Fruit fly (Drosophila melanogaster): ENCODE results near the gene Cyp4c3.
A peak's percentile ranks its signal among the peaks of the same experiment; 100 is the strongest.

Gene Cyp4c3

dm6 chr3R:30918872-30919271, 25.0 kb downstream of the Cyp4c3 start (continued):
- TF ChIP-seq CG18619 (GFP tag; optimal IDR thresholded peaks at IDR 0.05) (no peak), gcm2 (GFP tag; optimal IDR thresholded peaks at IDR 0.05) (no peak), sim (GFP tag; IDR thresholded peaks at IDR 0.05) (no peak), Bgb (GFP tag; IDR thresholded peaks at IDR 0.05; ENCODE audit: partially characterized antibody) (no peak), tin (GFP tag; optimal IDR thresholded peaks at IDR 0.05) (no peak), Atf3 (GFP tag; optimal IDR thresholded peaks at IDR 0.05) (no peak), Dfd (GFP tag; optimal IDR thresholded peaks at IDR 0.05) (no peak), yki (optimal IDR thresholded peaks at IDR 0.05) (no peak), CG14050 (GFP tag; IDR thresholded peaks at IDR 0.05) (no peak), CG10543 (GFP tag; optimal IDR thresholded peaks at IDR 0.05) (peak; percentile 10), so (GFP tag; IDR thresholded peaks at IDR 0.05) (no peak), Optix (GFP tag; IDR thresholded peaks at IDR 0.05) (no peak), Sry-δ (GFP tag; optimal IDR thresholded peaks at IDR 0.05) (no peak), gem (tag; optimal IDR thresholded peaks at IDR 0.05) (peak; percentile 30), NC2β (GFP tag; optimal IDR thresholded peaks at IDR 0.05) (no peak), Adf1 (GFP tag; IDR thresholded peaks at IDR 0.05) (no peak), Abd-B (GFP tag; optimal IDR thresholded peaks at IDR 0.05) (no peak), CG15601 (tag; optimal IDR thresholded peaks at IDR 0.05) (peak; percentile 56), CG6689 (GFP tag; IDR thresholded peaks at IDR 0.05) (no peak), mam (GFP tag; optimal IDR thresholded peaks at IDR 0.05) (no peak), otp (GFP tag; IDR thresholded peaks at IDR 0.05) (no peak), Hand (GFP tag; optimal IDR thresholded peaks at IDR 0.05) (no peak), Sry-β (GFP tag; optimal IDR thresholded peaks at IDR 0.05) (no peak), CG10654 (GFP tag; optimal IDR thresholded peaks at IDR 0.05) (no peak), CG16813 (GFP tag; IDR thresholded peaks at IDR 0.05; ENCODE audit: partially characterized antibody) (no peak), CG4282 (GFP tag; optimal IDR thresholded peaks at IDR 0.05) (no peak), gro (GFP tag; optimal IDR thresholded peaks at IDR 0.05) (no peak), NK7.1 (GFP tag; optimal IDR thresholded peaks at IDR 0.05) (no peak), Lhr (GFP tag; optimal IDR thresholded peaks at IDR 0.05) (no peak), C15 (GFP tag; IDR thresholded peaks at IDR 0.05) (no peak), CG12391 (tag; optimal IDR thresholded peaks at IDR 0.05) (peak; percentile 8), Vsx1 (GFP tag; optimal IDR thresholded peaks at IDR 0.05) (peak; percentile 27), prd (optimal IDR thresholded peaks at IDR 0.05) (no peak), prd (GFP tag; IDR thresholded peaks at IDR 0.05) (no peak), CG11085 (GFP tag; IDR thresholded peaks at IDR 0.05) (no peak), ems (GFP tag; optimal IDR thresholded peaks at IDR 0.05) (no peak), hkb (optimal IDR thresholded peaks at IDR 0.05) (no peak), hkb (GFP tag; IDR thresholded peaks at IDR 0.05) (0 out of 2 replicates have a peak, but pooled peaks have one; percentile 14), CrebB (tag; optimal IDR thresholded peaks at IDR 0.05) (peak; percentile 46), kah (GFP tag; optimal IDR thresholded peaks at IDR 0.05) (no peak), ind (GFP tag; optimal IDR thresholded peaks at IDR 0.05) (no peak), dm (GFP tag; optimal IDR thresholded peaks at IDR 0.05) (no peak), Ets97D (GFP tag; optimal IDR thresholded peaks at IDR 0.05) (no peak), ap (GFP tag; IDR thresholded peaks at IDR 0.05) (no peak), crp (GFP tag; optimal IDR thresholded peaks at IDR 0.05) (no peak), CG3838 (GFP tag; optimal IDR thresholded peaks at IDR 0.05) (no peak), CG6791 (GFP tag; IDR thresholded peaks at IDR 0.05; ENCODE audit: partially characterized antibody) (no peak), CG6765 (GFP tag; optimal IDR thresholded peaks at IDR 0.05) (no peak), crc (GFP tag; optimal IDR thresholded peaks at IDR 0.05) (no peak), tll (GFP tag; optimal IDR thresholded peaks at IDR 0.05) (peak in 1 of 2 experiments; percentile 38), sens (GFP tag) (peak; percentile 55), Neu2 (GFP tag; optimal IDR thresholded peaks at IDR 0.05; ENCODE audit: borderline replicate concordance) (no peak), CG11696 (GFP tag; IDR thresholded peaks at IDR 0.05) (no peak)
